Fruit fly (Drosophila melanogaster) Kc167 (cell line): ENCODE data around the gene AlaRS.

Experiments
- Myc ChIP-seq: fragments of >200 bp; optimal IDR thresholded peaks from 2 replicates; lab custom pipeline; 2017; ENCODE audit warnings: missing external identifiers
- psq ChIP-seq: fragments of >200 bp; optimal IDR thresholded peaks from 2 replicates; lab custom pipeline; 2017; ENCODE audit warnings: missing external identifiers

DNA sequence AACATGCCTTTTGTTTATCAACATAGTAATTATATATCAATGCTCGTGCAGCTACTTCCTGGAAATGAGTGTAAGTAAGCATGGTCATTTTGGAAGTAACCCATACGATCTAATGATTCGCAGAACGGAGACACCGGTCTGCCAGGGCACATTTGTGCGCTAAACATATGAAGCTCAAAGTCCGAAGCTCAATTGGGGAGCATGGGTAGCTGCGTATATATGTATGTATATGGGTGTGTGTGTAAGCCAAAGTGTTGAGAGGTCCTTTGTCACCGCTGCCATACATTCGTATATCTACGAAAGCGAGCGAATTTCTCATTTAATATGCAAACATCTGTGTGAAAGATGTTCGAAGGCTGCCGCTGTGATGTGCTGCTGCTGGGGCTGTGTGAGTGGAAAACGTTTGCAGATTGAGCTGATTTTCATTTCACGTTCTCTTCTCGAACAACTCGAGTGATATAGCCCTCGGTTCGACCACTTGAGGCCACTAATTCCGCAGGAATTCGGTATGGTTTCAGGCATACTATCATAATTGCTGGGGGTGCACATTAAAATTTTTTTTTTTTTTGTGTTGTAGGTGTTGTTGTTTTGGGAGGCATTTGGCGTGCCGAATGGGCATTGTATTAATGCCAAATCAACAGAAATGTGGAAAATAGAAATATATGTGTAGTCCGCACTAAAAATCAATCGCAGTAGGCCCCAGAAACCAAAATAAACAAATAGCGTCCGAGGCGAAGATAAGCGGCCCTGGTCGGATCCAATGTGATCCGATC lies 36.7 kb upstream of the AlaRS start:
- no peak for TF ChIP-seq psq (lab: Kevin White, UChicago)
- TF ChIP-seq Myc (lab: Kevin White, UChicago): no peak
